Worm (Caenorhabditis elegans) whole organism, early embryonic: ENCODE measurements around the gene oac-53.

Experiments used
- F13C5.2 ChIP-seq: sonication (generic microtip); optimal IDR thresholded peaks from 2 replicates; lab custom pipeline; 2017; ENCODE audit warnings: mild to moderate bottlenecking, missing genetic modification characterization, inconsistent platforms, missing compliant biosample characterization
- ama-1 ChIP-seq: fragments of 150-350 bp; optimal IDR thresholded peaks from 2 replicates; lab custom pipeline; 2014
- ceh-13 ChIP-seq: fragments of 200-800 bp; sonication (Bioruptor generic); optimal IDR thresholded peaks from 2 replicates; lab custom pipeline; 2018; ENCODE audit warnings: mild to moderate bottlenecking, missing genetic modification characterization, missing compliant biosample characterization
- ceh-36 ChIP-seq: sonication (generic microtip); optimal IDR thresholded peaks from 2 replicates; lab custom pipeline; 2016; ENCODE audit warnings: missing genetic modification characterization, inconsistent platforms, missing compliant biosample characterization
- ets-7 ChIP-seq: sonication (generic microtip); optimal IDR thresholded peaks from 2 replicates; lab custom pipeline; 2016; ENCODE audit warnings: missing genotype, missing genetic modification characterization, missing compliant biosample characterization
- flt-1 ChIP-seq: fragments of 200-800 bp; sonication (Bioruptor generic); IDR thresholded peaks from 2 replicates; pipeline ENCODE4 v1.3.6; 2022; ENCODE audit warnings: missing genetic modification characterization, missing compliant biosample characterization
- hmbx-1 ChIP-seq: sonication (generic microtip); optimal IDR thresholded peaks from 2 replicates; lab custom pipeline; 2016; ENCODE audit warnings: mild to moderate bottlenecking, missing genetic modification characterization, missing compliant biosample characterization
- hmg-4 ChIP-seq: fragments of 200-800 bp; sonication (Bioruptor generic); optimal IDR thresholded peaks from 2 replicates; lab custom pipeline; 2018; ENCODE audit warnings: mild to moderate bottlenecking, missing genetic modification characterization, missing compliant biosample characterization
- hnd-1 ChIP-seq: sonication (generic microtip); optimal IDR thresholded peaks from 2 replicates; lab custom pipeline; 2016; ENCODE audit warnings: missing genetic modification characterization, missing compliant biosample characterization
- scrt-1 ChIP-seq: fragments of 200-800 bp; sonication (Bioruptor generic); IDR thresholded peaks from 2 replicates; pipeline ENCODE4 v1.3.6; 2022; ENCODE audit warnings: missing genetic modification characterization, missing compliant biosample characterization
- sea-1 ChIP-seq: fragments of 200-800 bp; sonication (Bioruptor generic); conservative IDR thresholded peaks from 2 replicates; pipeline ENCODE4 v1.3.6; 2022; ENCODE audit warnings: missing genetic modification characterization, missing compliant biosample characterization
- tbx-11 ChIP-seq: fragments of 200-800 bp; sonication (Bioruptor generic); IDR thresholded peaks from 2 replicates; pipeline ENCODE4 v1.3.6; 2022; ENCODE audit warnings: missing genetic modification characterization, missing compliant biosample characterization
- tbx-37 ChIP-seq: fragments of 200-800 bp; sonication (Bioruptor generic); conservative IDR thresholded peaks from 2 replicates; pipeline ENCODE4 v1.3.6; 2022; ENCODE audit warnings: missing genetic modification reagents, missing genetic modification characterization, missing compliant biosample characterization
- tra-4 ChIP-seq: sonication (generic microtip); optimal IDR thresholded peaks from 2 replicates; lab custom pipeline; 2017; ENCODE audit warnings: missing genetic modification characterization, missing compliant biosample characterization

DNA sequence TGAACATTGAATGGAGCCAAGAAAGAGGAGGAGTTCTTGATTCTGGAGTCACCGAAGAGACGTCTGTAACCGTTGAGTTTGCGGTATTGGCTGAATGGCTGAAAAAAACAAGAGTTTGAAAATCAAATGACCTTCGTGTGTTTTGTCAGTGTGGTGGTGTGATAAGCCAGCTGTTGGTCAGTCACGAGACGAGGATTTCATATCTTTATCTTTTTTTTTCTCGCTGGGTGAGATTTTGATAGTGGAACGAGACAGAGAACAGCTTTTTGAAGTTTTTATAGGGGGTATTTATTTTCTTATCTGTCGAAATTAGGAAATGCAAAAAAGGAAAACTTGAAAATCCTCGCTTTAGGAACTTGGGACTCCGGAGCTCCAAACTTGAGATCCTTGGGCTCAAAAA lies 33.3 kb downstream of the oac-53 start:
- TF ChIP-seq flt-1: no peak
- TF ChIP-seq ceh-36 (tag; lab: Kevin White, UChicago): no peak
- TF ChIP-seq hmbx-1: no peak
- no peak for TF ChIP-seq ama-1 (lab: Kevin White, UChicago)
- TF ChIP-seq scrt-1 (GFP tag; lab: Robert Waterston, UW): no peak
- no peak for TF ChIP-seq hnd-1 (tag; lab: Kevin White, UChicago)
- TF ChIP-seq tbx-11: no peak
- TF ChIP-seq tra-4 (tag; lab: Kevin White, UChicago): no peak
- TF ChIP-seq ets-7: no peak
- no peak for TF ChIP-seq sea-1 (GFP tag; lab: Robert Waterston, UW)
- TF ChIP-seq F13C5.2 (tag; lab: Kevin White, UChicago): no peak
- no peak for TF ChIP-seq tbx-37
- TF ChIP-seq ceh-13: no peak
- TF ChIP-seq hmg-4 (GFP tag; lab: Kevin White, UChicago): no peak
